Worm (Caenorhabditis elegans) whole organism, young adult: ENCODE measurements around the gene hst-2.

ENCODE experiments used
- C06A6.2 ChIP-seq: fragments of 200-800 bp; sonication (Bioruptor generic); conservative IDR thresholded peaks from 2 replicates; pipeline ENCODE4 v1.3.6; 2022; ENCODE audit warnings: missing genetic modification characterization, missing compliant biosample characterization
- F23B12.7 ChIP-seq: sonication (generic microtip); optimal IDR thresholded peaks from 2 replicates; lab custom pipeline; 2017; ENCODE audit warnings: missing genetic modification characterization, mild to moderate bottlenecking, missing compliant biosample characterization, antibody characterized with exemption, moderate library complexity; ENCODE audit not compliant: insufficient read depth
- F33H1.4 ChIP-seq: fragments of 200-800 bp; sonication (Bioruptor generic); IDR thresholded peaks from 2 replicates; pipeline ENCODE4 v1.3.6; 2022; ENCODE audit warnings: missing genetic modification reagents, missing genetic modification characterization, missing compliant biosample characterization
- F39B2.1 ChIP-seq: fragments of 200-800 bp; sonication (Bioruptor generic); IDR thresholded peaks from 2 replicates; pipeline ENCODE4 v1.3.6; 2022; ENCODE audit warnings: missing genetic modification reagents, missing genetic modification characterization, missing compliant biosample characterization
- F55B11.4 ChIP-seq: sonication (generic microtip); optimal IDR thresholded peaks from 2 replicates; lab custom pipeline; 2016; ENCODE audit warnings: missing compliant biosample characterization, missing genetic modification characterization, borderline replicate concordance; ENCODE audit not compliant: insufficient read depth
- F57A8.1 ChIP-seq: fragments of 200-800 bp; sonication (Bioruptor generic); optimal IDR thresholded peaks from 2 replicates; lab custom pipeline; 2018; ENCODE audit warnings: mild to moderate bottlenecking, missing genetic modification characterization, moderate library complexity, missing compliant biosample characterization
- F57C9.4 ChIP-seq: sonication (generic microtip); optimal IDR thresholded peaks from 2 replicates; lab custom pipeline; 2017; ENCODE audit warnings: mild to moderate bottlenecking, missing genetic modification characterization, missing compliant biosample characterization
- K11D2.4 ChIP-seq: fragments of 200-800 bp; sonication (Bioruptor generic); IDR thresholded peaks from 2 replicates; pipeline ENCODE4 v1.3.6; 2022; ENCODE audit warnings: missing genetic modification reagents, missing genetic modification characterization, missing compliant biosample characterization
- Y79H2A.3 ChIP-seq: fragments of 200-800 bp; sonication (Bioruptor generic); conservative IDR thresholded peaks from 2 replicates; pipeline ENCODE4 v1.3.6; 2022; ENCODE audit warnings: missing genetic modification reagents, missing genetic modification characterization, missing compliant biosample characterization
- ama-1 ChIP-seq, 3 experiments: fragments of 150-350 bp in 1 of 3; sonication (generic microtip) in 2 of 3; optimal IDR thresholded peaks; 2 replicates each; lab custom pipeline; 2014 to 2018; ENCODE audit warnings: missing biosample characterization in 2 of 3, missing genetic modification characterization in 2 of 3, missing genetic modification reagents in 2 of 3
- aptf-2 ChIP-seq: fragments of 200-800 bp; sonication (Bioruptor generic); conservative IDR thresholded peaks from 2 replicates; pipeline ENCODE4 v1.3.6; 2022; ENCODE audit warnings: missing genetic modification reagents, missing genetic modification characterization, missing compliant biosample characterization
- aptf-3 ChIP-seq: fragments of 200-800 bp; sonication (Bioruptor generic); IDR thresholded peaks from 2 replicates; pipeline ENCODE4 v1.3.6; 2022; ENCODE audit warnings: missing genetic modification characterization, missing compliant biosample characterization
- attf-3 ChIP-seq: fragments of 200-800 bp; sonication (Bioruptor generic); conservative IDR thresholded peaks from 2 replicates; pipeline ENCODE4 v1.3.6; 2022; ENCODE audit warnings: missing genetic modification reagents, missing genetic modification characterization, missing compliant biosample characterization
- ceh-27 ChIP-seq: fragments of 200-800 bp; sonication (Bioruptor generic); optimal IDR thresholded peaks from 2 replicates; lab custom pipeline; 2018; ENCODE audit warnings: mild to moderate bottlenecking, missing genetic modification characterization, moderate library complexity, missing compliant biosample characterization
- ceh-40 ChIP-seq: fragments of 200-800 bp; sonication (Bioruptor generic); IDR thresholded peaks from 2 replicates; pipeline ENCODE4 v1.3.6; 2022; ENCODE audit warnings: missing genetic modification characterization, missing compliant biosample characterization
- ceh-79 ChIP-seq: sonication (generic microtip); optimal IDR thresholded peaks from 2 replicates; lab custom pipeline; 2017; ENCODE audit warnings: mild to moderate bottlenecking, missing genetic modification characterization, missing compliant biosample characterization
- chd-7 ChIP-seq: sonication (generic microtip); optimal IDR thresholded peaks from 2 replicates; lab custom pipeline; 2016; ENCODE audit warnings: mild to moderate bottlenecking, missing genetic modification characterization, moderate library complexity, missing compliant biosample characterization
- dpl-1 ChIP-seq: fragments of 150-350 bp; optimal IDR thresholded peaks from 2 replicates; lab custom pipeline; 2014; ENCODE audit warnings: missing biosample characterization, missing genetic modification reagents, missing genetic modification characterization
- egrh-3 ChIP-seq: fragments of 200-800 bp; sonication (Bioruptor generic); IDR thresholded peaks from 2 replicates; pipeline ENCODE4 v1.3.6; 2022; ENCODE audit warnings: missing genetic modification reagents, missing genetic modification characterization, missing compliant biosample characterization
- ets-4 ChIP-seq: fragments of 200-800 bp; sonication (Bioruptor generic); optimal IDR thresholded peaks from 2 replicates; lab custom pipeline; 2018; ENCODE audit warnings: mild to moderate bottlenecking, missing genetic modification characterization, missing compliant biosample characterization
- fkh-3 ChIP-seq: sonication (generic microtip); optimal IDR thresholded peaks from 2 replicates; lab custom pipeline; 2016; ENCODE audit warnings: mild to moderate bottlenecking, missing genetic modification characterization, missing compliant biosample characterization
- him-1 ChIP-seq: sonication (generic microtip); optimal IDR thresholded peaks from 2 replicates; lab custom pipeline; 2016; ENCODE audit warnings: missing genotype, missing genetic modification reagents, missing genetic modification characterization, missing compliant biosample characterization
- hlh-26 ChIP-seq: fragments of 200-800 bp; sonication (Bioruptor generic); conservative IDR thresholded peaks from 2 replicates; pipeline ENCODE4 v1.3.6; 2022; ENCODE audit warnings: missing genetic modification reagents, missing genetic modification characterization, missing compliant biosample characterization
- hmg-1.2 ChIP-seq: fragments of 200-800 bp; sonication (Bioruptor generic); IDR thresholded peaks from 2 replicates; pipeline ENCODE4 v1.3.6; 2022; ENCODE audit warnings: missing genetic modification reagents, missing genetic modification characterization, missing compliant biosample characterization
- hsf-1 ChIP-seq: fragments of 200-800 bp; sonication (Bioruptor generic); IDR thresholded peaks from 2 replicates; pipeline ENCODE4 v1.3.6; 2022; ENCODE audit warnings: missing genetic modification reagents, missing genetic modification characterization, missing compliant biosample characterization
- lin-35 ChIP-seq, 3 experiments: fragments of 150-350 bp in 2 of 3; sonication (generic microtip) in 1 of 3; optimal IDR thresholded peaks; 2 replicates each; lab custom pipeline; 2014 to 2018; ENCODE audit warnings: missing biosample characterization in 3 of 3, missing genetic modification characterization in 3 of 3, missing genetic modification reagents in 3 of 3
- lin-54 ChIP-seq: fragments of 200-800 bp; sonication (Bioruptor generic); optimal IDR thresholded peaks from 2 replicates; lab custom pipeline; 2018; ENCODE audit warnings: mild to moderate bottlenecking, missing genetic modification characterization, missing compliant biosample characterization
- madf-3 ChIP-seq: fragments of 200-800 bp; sonication (Bioruptor generic); IDR thresholded peaks from 2 replicates; pipeline ENCODE4 v1.3.6; 2022; ENCODE audit warnings: missing genetic modification reagents, missing genetic modification characterization, missing compliant biosample characterization
- mes-4 ChIP-seq: sonication (generic microtip); optimal IDR thresholded peaks from 2 replicates; lab custom pipeline; 2016; ENCODE audit warnings: missing genotype, missing genetic modification characterization, missing compliant biosample characterization
- mxl-1 ChIP-seq: sonication (generic microtip); optimal IDR thresholded peaks from 2 replicates; lab custom pipeline; 2016; ENCODE audit warnings: missing genetic modification characterization, missing compliant biosample characterization
- nfya-2 ChIP-seq: fragments of 200-800 bp; sonication (Bioruptor generic); IDR thresholded peaks from 2 replicates; pipeline ENCODE4 v1.3.6; 2022; ENCODE audit warnings: missing genetic modification reagents, missing genetic modification characterization, missing compliant biosample characterization
- nhr-27 ChIP-seq: fragments of 200-800 bp; sonication (Bioruptor generic); optimal IDR thresholded peaks from 2 replicates; lab custom pipeline; 2018; ENCODE audit warnings: mild to moderate bottlenecking, missing genetic modification characterization, moderate library complexity, missing compliant biosample characterization
- nhr-80 ChIP-seq: sonication (generic microtip); optimal IDR thresholded peaks from 2 replicates; lab custom pipeline; 2016; ENCODE audit warnings: missing genetic modification characterization, missing compliant biosample characterization
- nhr-90 ChIP-seq: sonication (generic microtip); optimal IDR thresholded peaks from 2 replicates; lab custom pipeline; 2016; ENCODE audit warnings: missing genotype, mild to moderate bottlenecking, missing genetic modification characterization, missing compliant biosample characterization
- pbrm-1 ChIP-seq: fragments of 200-800 bp; sonication (Bioruptor generic); IDR thresholded peaks from 2 replicates; pipeline ENCODE4 v1.3.6; 2022; ENCODE audit warnings: missing genetic modification reagents, missing genetic modification characterization, missing compliant biosample characterization
- pha-4 ChIP-seq: fragments of 150-350 bp; sonication (generic microtip); optimal IDR thresholded peaks from 2 replicates; lab custom pipeline; 2014; ENCODE audit warnings: missing biosample characterization, missing genetic modification reagents, missing genetic modification characterization
- rcor-1 ChIP-seq: fragments of 200-800 bp; sonication (Bioruptor generic); IDR thresholded peaks from 2 replicates; pipeline ENCODE4 v1.3.6; 2022; ENCODE audit warnings: missing genetic modification reagents, missing genetic modification characterization, missing compliant biosample characterization
- repo-1 ChIP-seq: sonication (generic microtip); optimal IDR thresholded peaks from 2 replicates; lab custom pipeline; 2017; ENCODE audit warnings: mild to moderate bottlenecking, missing genetic modification characterization, missing compliant biosample characterization
- sdz-38 ChIP-seq: sonication (generic microtip); optimal IDR thresholded peaks from 2 replicates; lab custom pipeline; 2016; ENCODE audit warnings: missing genotype, missing genetic modification characterization, missing compliant biosample characterization
- sea-2 ChIP-seq: fragments of 200-800 bp; sonication (Bioruptor generic); IDR thresholded peaks from 2 replicates; pipeline ENCODE4 v1.3.6; 2022; ENCODE audit warnings: missing genetic modification characterization, missing compliant biosample characterization
- snpc-1.3 ChIP-seq: sonication (generic microtip); optimal IDR thresholded peaks from 2 replicates; lab custom pipeline; 2017; ENCODE audit warnings: missing genetic modification characterization, mild to moderate bottlenecking, missing compliant biosample characterization, antibody characterized with exemption, moderate library complexity, missing genotype, missing genetic modification reagents; ENCODE audit not compliant: insufficient read depth
- snpc-4 ChIP-seq, 5 experiments: fragments of 150-350 bp in 1 of 5; sonication (generic microtip) in 4 of 5; optimal IDR thresholded peaks; 2 replicates each; lab custom pipeline; 2014 to 2018; ENCODE audit warnings: missing genetic modification characterization in 5 of 5, missing biosample characterization in 3 of 5, antibody characterized with exemption in 2 of 5, mild to moderate bottlenecking in 2 of 5, missing compliant biosample characterization in 2 of 5, missing genotype in 2 of 5, moderate library complexity in 2 of 5, missing genetic modification reagents in 1 of 5
- somi-1 ChIP-seq: fragments of 200-800 bp; sonication (Bioruptor generic); optimal IDR thresholded peaks from 2 replicates; lab custom pipeline; 2018; ENCODE audit warnings: mild to moderate bottlenecking, missing genetic modification characterization, missing compliant biosample characterization
- tbx-9 ChIP-seq: sonication (generic microtip); optimal IDR thresholded peaks from 2 replicates; lab custom pipeline; 2016; ENCODE audit warnings: borderline replicate concordance, missing genetic modification characterization, inconsistent platforms, missing compliant biosample characterization
- tlf-1 ChIP-seq: fragments of 200-800 bp; sonication (Bioruptor generic); optimal IDR thresholded peaks from 2 replicates; lab custom pipeline; 2018; ENCODE audit warnings: mild to moderate bottlenecking, missing genetic modification characterization, missing compliant biosample characterization
- xnd-1 ChIP-seq: sonication (generic microtip); optimal IDR thresholded peaks from 2 replicates; lab custom pipeline; 2016; ENCODE audit warnings: missing genotype, missing genetic modification reagents, missing genetic modification characterization, missing compliant biosample characterization
- ztf-25 ChIP-seq: fragments of 200-800 bp; sonication (Bioruptor generic); IDR thresholded peaks from 2 replicates; pipeline ENCODE4 v1.3.6; 2022; ENCODE audit warnings: missing genetic modification reagents, missing genetic modification characterization, missing compliant biosample characterization
- ztf-6 ChIP-seq: fragments of 200-800 bp; sonication (Bioruptor generic); IDR thresholded peaks from 2 replicates; pipeline ENCODE4 v1.3.6; 2022; ENCODE audit warnings: missing genetic modification reagents, missing genetic modification characterization, missing compliant biosample characterization

Gene hst-2

DNA sequence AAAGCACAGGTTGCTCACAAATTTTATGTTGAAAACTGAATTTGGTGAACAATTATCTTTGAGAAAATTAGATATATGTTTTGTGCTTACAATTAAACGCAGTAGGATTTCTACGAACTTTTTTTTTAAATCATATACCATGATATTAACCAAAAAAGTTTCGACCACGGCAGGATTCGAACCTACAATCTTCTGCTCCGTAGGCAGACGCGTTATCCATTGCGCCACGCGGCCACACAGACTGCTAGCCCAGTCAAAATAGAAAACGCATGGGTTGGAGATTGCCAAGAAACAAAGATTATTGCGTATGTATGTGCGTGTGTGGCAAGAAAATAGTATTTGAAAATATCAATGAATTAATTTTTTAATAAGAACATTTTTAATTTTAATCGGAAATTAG, 45.5 kb upstream of the hst-2 start (continued):
- TF ChIP-seq ceh-27 (GFP tag; lab: Kevin White, UChicago) (peak; percentile 62), nhr-80 (tag; lab: Kevin White, UChicago) (no peak), C06A6.2 (no peak), hsf-1 (GFP tag; lab: Robert Waterston, UW) (no peak), lin-54 (no peak), fkh-3 (tag; lab: Kevin White, UChicago) (no peak), F33H1.4 (no peak), hlh-26 (GFP tag; lab: Robert Waterston, UW) (no peak), F57A8.1 (no peak), ztf-25 (GFP tag; lab: Robert Waterston, UW) (peak; percentile 86), tlf-1 (GFP tag; lab: Kevin White, UChicago) (no peak), madf-3 (GFP tag; lab: Robert Waterston, UW) (no peak), somi-1 (GFP tag; lab: Kevin White, UChicago) (peak; percentile 42), sea-2 (GFP tag; lab: Robert Waterston, UW) (no peak), chd-7 (peak; percentile 12), Y79H2A.3 (GFP tag; lab: Robert Waterston, UW) (no peak), ceh-79 (tag; lab: Kevin White, UChicago) (no peak), xnd-1 (tag; lab: Kevin White, UChicago) (no peak), nhr-27 (tag; lab: Kevin White, UChicago) (no peak), nfya-2 (GFP tag; lab: Robert Waterston, UW) (no peak), F39B2.1 (GFP tag; lab: Robert Waterston, UW) (no peak), mxl-1 (tag; lab: Kevin White, UChicago) (peak; percentile 65), repo-1 (tag; lab: Kevin White, UChicago) (no peak), aptf-3 (GFP tag; lab: Robert Waterston, UW) (no peak), ceh-40 (GFP tag; lab: Robert Waterston, UW) (0 out of 2 replicates have a peak, but pooled peaks have one; percentile 45), mes-4 (tag; lab: Kevin White, UChicago) (peak; percentile 77), him-1 (peak; percentile 90), dpl-1 (GFP tag; lab: Kevin White, UChicago) (no peak), tbx-9 (no peak), aptf-2 (no peak), rcor-1 (GFP tag; lab: Robert Waterston, UW) (peak; percentile 41; the same call in 1 of the 2 replicates), attf-3 (GFP tag; lab: Robert Waterston, UW) (0 out of 2 replicates have a peak, but pooled peaks have one; percentile 18), F57C9.4 (tag; lab: Kevin White, UChicago) (no peak), hmg-1.2 (GFP tag; lab: Robert Waterston, UW) (peak; percentile 76), lin-35 (GFP tag; optimal IDR thresholded peaks at IDR 0.05; lab: Kevin White, UChicago) (peak in 1 of 3 experiments; percentile 32), F55B11.4 (tag; lab: Kevin White, UChicago) (no peak), sdz-38 (tag; lab: Kevin White, UChicago) (no peak), pbrm-1 (peak; percentile 92), pha-4 (no peak), F23B12.7 (tag; lab: Kevin White, UChicago) (no peak), ztf-6 (GFP tag; lab: Robert Waterston, UW) (no peak), egrh-3 (GFP tag; lab: Robert Waterston, UW) (peak; percentile 23; the same call in 1 of the 2 replicates), snpc-1.3 (tag; lab: Kevin White, UChicago) (peak; percentile 30), K11D2.4 (no peak), snpc-4 (GFP tag; optimal IDR thresholded peaks at IDR 0.05; lab: Kevin White, UChicago) (peak; percentile 82), snpc-4 (tag; optimal IDR thresholded peaks at IDR 0.05; lab: Kevin White, UChicago) (peak in 2 of 4 experiments; percentile 53 to 76), nhr-90 (tag; lab: Kevin White, UChicago) (peak; percentile 72), ama-1 (optimal IDR thresholded peaks at IDR 0.05; lab: Kevin White, UChicago) (no peak), ama-1 (GFP tag; optimal IDR thresholded peaks at IDR 0.05; lab: Kevin White, UChicago) (no peak), ets-4 (GFP tag; lab: Kevin White, UChicago) (no peak)
